Worm (Caenorhabditis elegans) whole organism, late embryonic: Measurements from ENCODE around the gene ZK1193.2.

Experiments
- F13H6.1 ChIP-seq: sonication (generic microtip); optimal IDR thresholded peaks from 2 replicates; lab custom pipeline; 2016; ENCODE audit warnings: missing genetic modification characterization, missing compliant biosample characterization
- ama-1 ChIP-seq: fragments of 150-350 bp; optimal IDR thresholded peaks from 2 replicates; lab custom pipeline; 2014
- ceh-14 ChIP-seq: sonication (generic microtip); optimal IDR thresholded peaks from 2 replicates; lab custom pipeline; 2016; ENCODE audit warnings: missing genotype, missing genetic modification characterization, missing compliant biosample characterization
- ceh-18 ChIP-seq: sonication (generic microtip); optimal IDR thresholded peaks from 2 replicates; lab custom pipeline; 2016; ENCODE audit warnings: missing genetic modification characterization, missing compliant biosample characterization
- ceh-22 ChIP-seq: sonication (generic microtip); optimal IDR thresholded peaks from 2 replicates; lab custom pipeline; 2017; ENCODE audit warnings: missing biosample characterization, missing genetic modification characterization
- ceh-45 ChIP-seq: fragments of 200-800 bp; sonication (Bioruptor generic); IDR thresholded peaks from 2 replicates; pipeline ENCODE4 v1.3.6; 2022; ENCODE audit warnings: missing genetic modification reagents, missing genetic modification characterization, missing compliant biosample characterization
- elt-2 ChIP-seq: sonication (generic microtip); optimal IDR thresholded peaks from 2 replicates; lab custom pipeline; 2016; ENCODE audit warnings: missing genetic modification reagents, missing genetic modification characterization, missing compliant biosample characterization
- fax-1 ChIP-seq: sonication (generic microtip); optimal IDR thresholded peaks from 2 replicates; lab custom pipeline; 2016; ENCODE audit warnings: missing genotype, missing genetic modification characterization, missing compliant biosample characterization
- hlh-13 ChIP-seq: fragments of 200-800 bp; sonication (Bioruptor generic); optimal IDR thresholded peaks from 2 replicates; lab custom pipeline; 2018; ENCODE audit warnings: mild to moderate bottlenecking, missing genetic modification characterization, missing compliant biosample characterization
- hlh-15 ChIP-seq: sonication (generic microtip); optimal IDR thresholded peaks from 2 replicates; lab custom pipeline; 2016; ENCODE audit warnings: missing genetic modification characterization, missing compliant biosample characterization
- lim-6 ChIP-seq: sonication (generic microtip); optimal IDR thresholded peaks from 2 replicates; lab custom pipeline; 2016; ENCODE audit warnings: missing genetic modification characterization, missing compliant biosample characterization
- pha-2 ChIP-seq: sonication (generic microtip); optimal IDR thresholded peaks from 2 replicates; lab custom pipeline; 2017; ENCODE audit warnings: mild to moderate bottlenecking, missing genetic modification characterization, missing compliant biosample characterization
- pros-1 ChIP-seq: fragments of 150-350 bp; optimal IDR thresholded peaks from 2 replicates; lab custom pipeline; 2014; ENCODE audit warnings: missing biosample characterization, missing genetic modification reagents, missing genetic modification characterization
- rnt-1 ChIP-seq: sonication (generic microtip); optimal IDR thresholded peaks from 2 replicates; lab custom pipeline; 2016; ENCODE audit warnings: missing genetic modification characterization, missing compliant biosample characterization
- sdc-2 ChIP-seq: sonication (generic microtip); optimal IDR thresholded peaks from 2 replicates; lab custom pipeline; 2016; ENCODE audit warnings: missing genotype, missing genetic modification characterization, missing compliant biosample characterization
- tbx-7 ChIP-seq: sonication (generic microtip); optimal IDR thresholded peaks from 2 replicates; lab custom pipeline; 2016; ENCODE audit warnings: missing genotype, missing genetic modification characterization, missing compliant biosample characterization

Gene ZK1193.2

DNA sequence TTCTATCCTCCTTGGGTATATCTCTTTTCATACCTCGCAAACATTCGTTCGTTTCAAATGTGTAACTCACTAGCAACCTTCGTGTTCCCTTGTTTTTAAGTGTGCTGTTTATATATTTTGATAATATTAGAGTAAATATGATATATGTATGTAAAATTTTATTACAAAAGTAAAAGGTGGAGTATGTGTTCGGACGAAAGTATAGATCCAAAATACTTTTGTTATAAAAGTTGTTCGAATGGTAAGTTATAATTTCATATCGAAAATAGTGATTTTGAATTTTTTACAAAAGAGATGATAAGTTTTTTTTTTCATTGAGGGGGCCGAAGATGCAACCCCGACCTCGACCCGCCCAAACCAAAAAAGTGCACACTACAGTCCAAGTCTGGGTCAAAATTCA lies 67.6 kb downstream of the ZK1193.2 start, which contains the start of gene C04E7.1:
Gene C04E7.1, plus strand, starts transcription at position 301 of the 400 bp plus-strand sequence.
- TF ChIP-seq ceh-14 (tag; lab: Kevin White, UChicago) (no peak), ceh-18 (tag; lab: Kevin White, UChicago) (no peak), hlh-15 (no peak), elt-2 (tag; lab: Kevin White, UChicago) (no peak), F13H6.1 (tag; lab: Kevin White, UChicago) (no peak), pros-1 (tag; lab: Kevin White, UChicago) (no peak), rnt-1 (tag; lab: Kevin White, UChicago) (no peak), ceh-22 (tag; lab: Kevin White, UChicago) (no peak), ama-1 (lab: Kevin White, UChicago) (no peak), pha-2 (tag; lab: Kevin White, UChicago) (no peak), ceh-45 (no peak), fax-1 (tag; lab: Kevin White, UChicago) (no peak), tbx-7 (tag; lab: Kevin White, UChicago) (no peak), sdc-2 (tag; lab: Kevin White, UChicago) (no peak), lim-6 (tag; lab: Kevin White, UChicago) (no peak), hlh-13 (GFP tag; lab: Kevin White, UChicago) (no peak)
- TF ChIP-seq, all 69 proteins: peak for 0
